Worm (Caenorhabditis elegans) whole organism, midembryonic: ENCODE measurements around the gene kdp-1.

Source experiments
- cog-1 ChIP-seq: sonication (generic microtip); optimal IDR thresholded peaks from 2 replicates; lab custom pipeline; 2016; ENCODE audit warnings: missing genetic modification characterization, missing compliant biosample characterization
- med-1 ChIP-seq: sonication (generic microtip); optimal IDR thresholded peaks from 2 replicates; lab custom pipeline; 2017; ENCODE audit warnings: missing genetic modification characterization, mild to moderate bottlenecking, missing compliant biosample characterization, antibody characterized with exemption, missing genetic modification reagents; ENCODE audit not compliant: insufficient read depth
- ref-1 ChIP-seq: fragments of 200-800 bp; sonication (Bioruptor generic); conservative IDR thresholded peaks from 2 replicates; pipeline ENCODE4 v1.3.6; 2022; ENCODE audit warnings: missing genetic modification reagents, missing genetic modification characterization, missing compliant biosample characterization
- tab-1 ChIP-seq: fragments of 200-800 bp; sonication (Bioruptor generic); IDR thresholded peaks from 2 replicates; pipeline ENCODE4 v1.3.6; 2022; ENCODE audit warnings: missing genetic modification characterization, missing compliant biosample characterization
- ztf-23 ChIP-seq: fragments of 200-800 bp; sonication (Bioruptor generic); IDR thresholded peaks from 2 replicates; pipeline ENCODE4 v1.3.6; 2022; ENCODE audit warnings: missing genetic modification reagents, missing genetic modification characterization, missing compliant biosample characterization
- ztf-29 ChIP-seq: fragments of 200-800 bp; sonication (Bioruptor generic); IDR thresholded peaks from 2 replicates; pipeline ENCODE4 v1.3.6; 2022; ENCODE audit warnings: missing genetic modification reagents, missing genetic modification characterization, missing compliant biosample characterization

ce11 chrIV:13348592-13348991, 48.6 kb downstream of the kdp-1 start, which contains the start of gene W02A2.12:
- no peak for TF ChIP-seq med-1 (GFP tag; lab: Kevin White, UChicago)
- TF ChIP-seq ztf-29 (GFP tag; lab: Robert Waterston, UW) = no peak
- TF ChIP-seq cog-1 (tag; lab: Kevin White, UChicago) = no peak
- TF ChIP-seq tab-1 (GFP tag; lab: Robert Waterston, UW) = no peak
- no peak for TF ChIP-seq ztf-23 (GFP tag; lab: Robert Waterston, UW)
- TF ChIP-seq ref-1 (GFP tag; lab: Robert Waterston, UW) = no peak
